Fruit fly (Drosophila melanogaster) whole organism, embryonic: ENCODE results near the gene CG2003.

Experiments used
- ATbp ChIP-seq: fragments of 200-800 bp; sonication (Bioruptor generic); optimal IDR thresholded peaks from 2 replicates; lab custom pipeline; 2017; ENCODE audit warnings: missing biosample characterization, mild to moderate bottlenecking, missing genetic modification characterization, missing genetic modification reagents
- Atf-2 ChIP-seq: fragments of 200-800 bp; sonication (Bioruptor generic); optimal IDR thresholded peaks from 2 replicates; lab custom pipeline; 2016; ENCODE audit warnings: missing biosample characterization, missing genetic modification characterization
- Blimp-1 ChIP-seq: fragments of 200-800 bp; sonication (Bioruptor generic); optimal IDR thresholded peaks from 3 replicates; lab custom pipeline; 2018; ENCODE audit warnings: missing biosample characterization, missing genetic modification characterization, mild to moderate bottlenecking, moderate library complexity, missing genetic modification reagents
- CG11504 ChIP-seq: fragments of 200-800 bp; sonication (Bioruptor generic); optimal IDR thresholded peaks from 3 replicates; lab custom pipeline; 2019; ENCODE audit warnings: missing biosample characterization, mild to moderate bottlenecking, missing genetic modification characterization, moderate library complexity
- CG12236 ChIP-seq: fragments of 200-800 bp; sonication (Bioruptor generic); optimal IDR thresholded peaks from 2 replicates; lab custom pipeline; 2016; ENCODE audit warnings: missing biosample characterization, missing genetic modification characterization
- CG13287 ChIP-seq: fragments of 200-800 bp; sonication (Bioruptor generic); IDR thresholded peaks from 2 replicates; pipeline ENCODE4 v1.3.6; 2022; ENCODE audit warnings: missing biosample characterization, missing genetic modification characterization; ENCODE audit not compliant: partially characterized antibody
- CG14050 ChIP-seq: fragments of 200-800 bp; sonication (Bioruptor generic); IDR thresholded peaks from 3 replicates; pipeline ENCODE4 v1.3.6; 2022; ENCODE audit warnings: missing biosample characterization, missing genetic modification characterization
- CG15696 ChIP-seq: fragments of 200-800 bp; sonication (Bioruptor generic); optimal IDR thresholded peaks from 2 replicates; lab custom pipeline; 2019; ENCODE audit warnings: missing biosample characterization, mild to moderate bottlenecking, missing genetic modification characterization, moderate library complexity
- CG17186 ChIP-seq: fragments of 200-800 bp; sonication (Bioruptor generic); optimal IDR thresholded peaks from 3 replicates; lab custom pipeline; 2017; ENCODE audit warnings: missing biosample characterization, missing genetic modification reagents, missing genetic modification characterization
- CG17328 ChIP-seq: fragments of 200-800 bp; sonication (Bioruptor generic); IDR thresholded peaks from 2 replicates; pipeline ENCODE4 v1.3.6; 2022; ENCODE audit warnings: missing biosample characterization, missing genetic modification characterization
- CG17361 ChIP-seq: fragments of 200-800 bp; sonication (Bioruptor generic); IDR thresholded peaks from 3 replicates; pipeline ENCODE4 v1.3.6; 2022; ENCODE audit warnings: missing biosample characterization, missing genetic modification characterization
- CG17829 ChIP-seq: fragments of 200-800 bp; optimal IDR thresholded peaks from 2 replicates; lab custom pipeline; 2019; ENCODE audit warnings: missing biosample characterization, mild to moderate bottlenecking, missing genetic modification characterization, moderate library complexity
- CG18262 ChIP-seq: fragments of 200-800 bp; optimal IDR thresholded peaks from 3 replicates; lab custom pipeline; 2019; ENCODE audit warnings: missing biosample characterization, mild to moderate bottlenecking, missing genetic modification characterization, moderate library complexity
- CG2678 ChIP-seq: fragments of 200-800 bp; sonication (Bioruptor generic); optimal IDR thresholded peaks from 3 replicates; lab custom pipeline; 2019; ENCODE audit warnings: missing biosample characterization, mild to moderate bottlenecking, missing genetic modification characterization, moderate library complexity
- CG30403 ChIP-seq: fragments of 200-800 bp; sonication (Bioruptor generic); optimal IDR thresholded peaks from 3 replicates; lab custom pipeline; 2016; ENCODE audit warnings: missing biosample characterization, missing genetic modification characterization
- CG3163 ChIP-seq: fragments of 200-800 bp; sonication (Bioruptor generic); optimal IDR thresholded peaks from 3 replicates; lab custom pipeline; 2016; ENCODE audit warnings: missing biosample characterization, missing genetic modification characterization
- CG4404 ChIP-seq: fragments of 200-800 bp; sonication (Bioruptor generic); IDR thresholded peaks from 2 replicates; pipeline ENCODE4 v1.3.6; 2022; ENCODE audit warnings: missing biosample characterization, missing genetic modification characterization
- CG6791 ChIP-seq: fragments of 200-800 bp; sonication (Bioruptor generic); IDR thresholded peaks from 3 replicates; pipeline ENCODE4 v1.3.6; 2022; ENCODE audit warnings: missing biosample characterization, missing genetic modification characterization; ENCODE audit not compliant: partially characterized antibody
- CG8281 ChIP-seq: fragments of 200-800 bp; sonication (Bioruptor generic); optimal IDR thresholded peaks from 2 replicates; lab custom pipeline; 2018; ENCODE audit warnings: missing biosample characterization, mild to moderate bottlenecking, missing genetic modification characterization, moderate library complexity
- CG8478 ChIP-seq: fragments of >200 bp; optimal IDR thresholded peaks from 2 replicates; lab custom pipeline; 2018
- CG9215 ChIP-seq: fragments of 200-800 bp; sonication (Bioruptor generic); IDR thresholded peaks from 2 replicates; pipeline ENCODE4 v1.3.6; 2022; ENCODE audit warnings: missing biosample characterization, missing genetic modification characterization
- D ChIP-seq, 2 experiments: fragments of 200-800 bp in 1 of 2; fragments of >200 bp in 1 of 2; sonication (Bioruptor generic) in 1 of 2; optimal IDR thresholded peaks; 2 replicates in 1 of 2; 3 replicates in 1 of 2; lab custom pipeline; 2017; ENCODE audit warnings: mild to moderate bottlenecking in 1 of 2, missing biosample characterization in 1 of 2, missing genetic modification characterization in 1 of 2, missing genetic modification reagents in 1 of 2
- D19A ChIP-seq: fragments of 200-800 bp; optimal IDR thresholded peaks from 3 replicates; lab custom pipeline; 2019; ENCODE audit warnings: missing biosample characterization, mild to moderate bottlenecking, missing genetic modification characterization, moderate library complexity
- Dad ChIP-seq: fragments of 200-800 bp; sonication (Bioruptor generic); optimal IDR thresholded peaks from 3 replicates; lab custom pipeline; 2016; ENCODE audit warnings: missing biosample characterization, missing genetic modification characterization
- E2f1 ChIP-seq: fragments of 200-800 bp; sonication (Bioruptor generic); IDR thresholded peaks from 2 replicates; pipeline ENCODE4 v1.3.6; 2022; ENCODE audit warnings: missing biosample characterization, missing genetic modification characterization
- Ets65A ChIP-seq: fragments of 200-800 bp; sonication (Bioruptor generic); peaks from one replicate; lab custom pipeline; 2016; ENCODE audit warnings: missing biosample characterization, missing genetic modification characterization
- MBD-R2 ChIP-seq: fragments of 200-800 bp; sonication (Bioruptor generic); IDR thresholded peaks from 2 replicates; pipeline ENCODE4 v1.3.6; 2022; ENCODE audit warnings: missing biosample characterization, missing genetic modification characterization
- Nf-YC ChIP-seq: fragments of 200-800 bp; optimal IDR thresholded peaks from 3 replicates; lab custom pipeline; 2019; ENCODE audit warnings: missing biosample characterization, mild to moderate bottlenecking, missing genetic modification characterization, moderate library complexity
- YL-1 ChIP-seq: fragments of 200-800 bp; sonication (Bioruptor generic); optimal IDR thresholded peaks from 3 replicates; lab custom pipeline; 2017; ENCODE audit warnings: missing biosample characterization, mild to moderate bottlenecking, missing genetic modification characterization
- ac ChIP-seq: fragments of 200-800 bp; sonication (Bioruptor generic); optimal IDR thresholded peaks from 3 replicates; lab custom pipeline; 2017; ENCODE audit warnings: missing biosample characterization, mild to moderate bottlenecking, missing genetic modification characterization
- bbx ChIP-seq: fragments of 200-800 bp; sonication (Bioruptor generic); IDR thresholded peaks from 2 replicates; pipeline ENCODE4 v1.3.6; 2022; ENCODE audit warnings: missing biosample characterization, missing genetic modification characterization; ENCODE audit not compliant: partially characterized antibody
- bsh ChIP-seq, 2 experiments: fragments of 200-800 bp; sonication (Bioruptor generic); optimal IDR thresholded peaks; 2 replicates each; lab custom pipeline; 2017 to 2018; ENCODE audit warnings: mild to moderate bottlenecking in 2 of 2, missing biosample characterization in 2 of 2, missing genetic modification characterization in 2 of 2, moderate library complexity in 1 of 2
- cad ChIP-seq: fragments of >200 bp; optimal IDR thresholded peaks from 2 replicates; lab custom pipeline; 2017; ENCODE audit warnings: missing biosample characterization, missing genetic modification characterization
- dmrt11E ChIP-seq: fragments of 200-800 bp; sonication (Bioruptor generic); optimal IDR thresholded peaks from 3 replicates; lab custom pipeline; 2018; ENCODE audit warnings: missing biosample characterization, mild to moderate bottlenecking, missing genetic modification characterization, moderate library complexity
- dmrt99B ChIP-seq: fragments of 200-800 bp; sonication (Bioruptor generic); optimal IDR thresholded peaks from 2 replicates; lab custom pipeline; 2018; ENCODE audit warnings: missing biosample characterization, mild to moderate bottlenecking, missing genetic modification characterization, moderate library complexity
- eve ChIP-seq, 2 experiments: fragments of >200 bp; optimal IDR thresholded peaks; 2 replicates each; lab custom pipeline; 2017; ENCODE audit warnings: missing biosample characterization in 2 of 2, missing genetic modification characterization in 2 of 2
- fd96Cb ChIP-seq: fragments of 200-800 bp; sonication (Bioruptor generic); optimal IDR thresholded peaks from 2 replicates; lab custom pipeline; 2018; ENCODE audit warnings: missing biosample characterization, mild to moderate bottlenecking, missing genetic modification characterization, moderate library complexity
- fu2 ChIP-seq: fragments of 200-800 bp; sonication (Bioruptor generic); optimal IDR thresholded peaks from 2 replicates; lab custom pipeline; 2016; ENCODE audit warnings: missing biosample characterization, missing genetic modification characterization
- insv ChIP-seq, 2 experiments: fragments of 200-800 bp; sonication (Bioruptor generic); optimal IDR thresholded peaks; 3 replicates each; lab custom pipeline; 2016 to 2018; ENCODE audit warnings: missing biosample characterization in 2 of 2, missing genetic modification characterization in 2 of 2
- mld ChIP-seq: fragments of 200-800 bp; sonication (Bioruptor generic); IDR thresholded peaks from 3 replicates; pipeline ENCODE4 v1.3.6; 2022; ENCODE audit warnings: missing biosample characterization, missing genetic modification characterization; ENCODE audit not compliant: partially characterized antibody
- oc ChIP-seq: fragments of 200-800 bp; sonication (Bioruptor generic); optimal IDR thresholded peaks from 2 replicates; lab custom pipeline; 2018; ENCODE audit warnings: missing biosample characterization, mild to moderate bottlenecking, missing genetic modification characterization, moderate library complexity
- pan ChIP-seq, 4 experiments: fragments of >200 bp in 3 of 4; fragments of 200-800 bp in 1 of 4; sonication (Bioruptor generic) in 1 of 4; optimal IDR thresholded peaks in 3 of 4; IDR thresholded peaks in 1 of 4; 2 replicates each; pipeline versions ENCODE4 v1.3.6 to Lab custom; 2017 to 2022; ENCODE audit warnings: missing biosample characterization in 2 of 4, missing genetic modification characterization in 2 of 4, mixed read lengths in 1 of 4
- pb ChIP-seq: fragments of 200-800 bp; sonication (Bioruptor generic); optimal IDR thresholded peaks from 3 replicates; lab custom pipeline; 2016; ENCODE audit warnings: missing biosample characterization, missing genetic modification characterization
- phol ChIP-seq: fragments of 200-800 bp; sonication (Bioruptor generic); optimal IDR thresholded peaks from 3 replicates; lab custom pipeline; 2018; ENCODE audit warnings: missing biosample characterization, mild to moderate bottlenecking, missing genetic modification characterization, moderate library complexity
- sens ChIP-seq: fragments of 200-800 bp; sonication (Bioruptor generic); peaks from one replicate; lab custom pipeline; 2016; ENCODE audit warnings: missing biosample characterization, missing genetic modification characterization
- sna ChIP-seq: fragments of 200-800 bp; sonication (Bioruptor generic); IDR thresholded peaks from 2 replicates; pipeline ENCODE4 v1.3.6; 2022; ENCODE audit warnings: missing biosample characterization, missing genetic modification characterization; ENCODE audit not compliant: partially characterized antibody
- trem ChIP-seq: fragments of 200-800 bp; optimal IDR thresholded peaks from 3 replicates; lab custom pipeline; 2019; ENCODE audit warnings: missing biosample characterization, mild to moderate bottlenecking, missing genetic modification characterization, moderate library complexity
- tx ChIP-seq: fragments of 200-800 bp; sonication (Bioruptor generic); optimal IDR thresholded peaks from 2 replicates; lab custom pipeline; 2016; ENCODE audit warnings: missing biosample characterization, missing genetic modification characterization
- unpg ChIP-seq: fragments of 200-800 bp; sonication (Bioruptor generic); optimal IDR thresholded peaks from 3 replicates; lab custom pipeline; 2018; ENCODE audit warnings: missing biosample characterization, mild to moderate bottlenecking, missing genetic modification characterization, moderate library complexity
- zfh1 ChIP-seq: fragments of 200-800 bp; sonication (Bioruptor generic); IDR thresholded peaks from 3 replicates; pipeline ENCODE4 v1.3.6; 2022; ENCODE audit warnings: missing biosample characterization, missing genetic modification characterization

The CG2003 gene

DNA sequence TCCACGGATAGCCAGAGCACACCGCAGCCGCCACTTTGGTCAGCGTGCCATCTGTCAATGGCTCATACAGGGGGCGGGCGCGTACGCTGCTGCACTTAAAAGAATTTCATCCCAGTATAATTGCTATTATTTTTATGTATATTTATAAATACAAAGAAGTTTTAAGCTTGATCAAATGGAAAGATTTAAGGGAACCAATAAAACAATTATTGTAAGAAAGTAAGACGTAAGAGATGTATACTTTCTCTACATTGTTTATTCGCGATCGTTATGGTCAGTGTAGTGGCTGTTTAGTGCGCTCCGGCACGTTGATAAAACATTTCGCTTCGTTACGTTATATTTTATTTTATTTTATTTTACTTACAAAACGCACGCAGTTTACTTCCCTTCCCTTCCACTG, 13.9 kb downstream of the CG2003 start (continued):
- TF ChIP-seq CG30403 (GFP tag; lab: Kevin White, UChicago) (no peak), fd96Cb (tag; lab: Kevin White, UChicago) (no peak), D (optimal IDR thresholded peaks at IDR 0.05; lab: Kevin White, UChicago) (no peak), D (GFP tag; optimal IDR thresholded peaks at IDR 0.05; lab: Kevin White, UChicago) (no peak), CG12236 (GFP tag; lab: Kevin White, UChicago) (no peak), CG4404 (GFP tag; lab: Robert Waterston, UW) (no peak), insv (GFP tag; optimal IDR thresholded peaks at IDR 0.05; lab: Kevin White, UChicago) (no peak), D19A (tag; lab: Kevin White, UChicago) (no peak), dmrt99B (peak; percentile 6), CG13287 (no peak), CG18262 (tag; lab: Kevin White, UChicago) (peak; percentile 28), bsh (GFP tag; optimal IDR thresholded peaks at IDR 0.05; lab: Kevin White, UChicago) (peak in 1 of 2 experiments; percentile 28), CG14050 (no peak), CG8478 (lab: Kevin White, UChicago) (no peak), mld (no peak), CG11504 (tag; lab: Kevin White, UChicago) (peak; percentile 32), fu2 (GFP tag; lab: Kevin White, UChicago) (no peak), CG9215 (GFP tag; lab: Robert Waterston, UW) (no peak), eve (GFP tag; optimal IDR thresholded peaks at IDR 0.05; lab: Kevin White, UChicago) (no peak), sna (GFP tag; lab: Robert Waterston, UW) (no peak), dmrt11E (tag; lab: Kevin White, UChicago) (peak; percentile 2), CG17829 (tag; lab: Kevin White, UChicago) (no peak), CG15696 (tag; lab: Kevin White, UChicago) (no peak), ATbp (peak; percentile 17), CG17361 (GFP tag; lab: Robert Waterston, UW) (0 out of 3 replicates have a peak, but pooled peaks have one; percentile 26), CG8281 (tag; lab: Kevin White, UChicago) (no peak), ac (GFP tag; lab: Kevin White, UChicago) (no peak), pb (GFP tag; lab: Kevin White, UChicago) (no peak), Nf-YC (tag; lab: Kevin White, UChicago) (no peak), Atf-2 (GFP tag; lab: Kevin White, UChicago) (no peak), cad (GFP tag; lab: Kevin White, UChicago) (no peak), CG2678 (peak; percentile 13), CG6791 (GFP tag; lab: Robert Waterston, UW) (no peak), oc (tag; lab: Kevin White, UChicago) (no peak), Ets65A (GFP tag; lab: Kevin White, UChicago) (peak; percentile 24), zfh1 (GFP tag; lab: Robert Waterston, UW) (no peak), MBD-R2 (GFP tag; lab: Robert Waterston, UW) (no peak), Blimp-1 (GFP tag; lab: Kevin White, UChicago) (peak; percentile 19), tx (GFP tag; lab: Kevin White, UChicago) (no peak), CG17186 (GFP tag; lab: Kevin White, UChicago) (no peak), trem (tag; lab: Kevin White, UChicago) (no peak), bbx (GFP tag; lab: Robert Waterston, UW) (no peak), Dad (GFP tag; lab: Kevin White, UChicago) (no peak), phol (tag; lab: Kevin White, UChicago) (peak; percentile 11), unpg (GFP tag; lab: Kevin White, UChicago) (no peak), E2f1 (GFP tag; lab: Robert Waterston, UW) (no peak), pan (optimal IDR thresholded peaks at IDR 0.05; lab: Kevin White, UChicago) (no peak), pan (GFP tag; optimal IDR thresholded peaks at IDR 0.05 in 1 of 2, IDR thresholded peaks at IDR 0.05 in 1 of 2) (no peak), CG17328 (GFP tag; lab: Robert Waterston, UW) (no peak), YL-1 (GFP tag; lab: Kevin White, UChicago) (no peak), CG3163 (GFP tag; lab: Kevin White, UChicago) (no peak), sens (GFP tag; lab: Kevin White, UChicago) (peak; percentile 53)
